Fruit fly (Drosophila melanogaster): ENCODE data around the gene yin.
A peak's percentile ranks its signal among the peaks of the same experiment; 100 is the strongest.

yin gene

DNA sequence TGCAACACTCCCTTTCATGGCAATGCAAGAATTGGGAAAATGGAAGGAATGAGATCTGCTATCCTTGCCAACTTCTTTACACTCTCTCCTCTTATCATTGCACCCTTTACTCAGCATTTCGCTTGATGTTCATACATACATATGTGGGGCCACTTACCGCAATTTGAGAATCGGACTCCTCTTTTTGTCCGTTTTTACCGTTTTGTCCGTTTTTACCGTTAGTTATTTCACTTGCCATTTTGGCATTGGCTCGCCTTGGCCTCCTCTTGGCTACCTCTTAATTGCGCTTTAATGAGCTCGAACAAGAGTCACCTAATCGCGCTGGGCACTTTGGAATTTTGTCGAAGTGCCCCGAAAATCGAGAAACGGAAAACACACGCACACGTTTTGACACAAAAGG, 4.0 kb downstream of the yin start:
- TF ChIP-seq CrebA (GFP tag; optimal IDR thresholded peaks at IDR 0.05; ENCODE audit: borderline replicate concordance) (no peak), dl (GFP tag; optimal IDR thresholded peaks at IDR 0.05; ENCODE audit: insufficient read depth in 1 of 2, partially characterized antibody in 2 of 2) (no peak), dsf (GFP tag; optimal IDR thresholded peaks at IDR 0.05; ENCODE audit: borderline replicate concordance) (no peak), Hnf4 (GFP tag; optimal IDR thresholded peaks at IDR 0.05) (no peak), CG32264 (GFP tag; optimal IDR thresholded peaks at IDR 0.05) (no peak), psq (GFP tag; optimal IDR thresholded peaks at IDR 0.05) (no peak)

DNA sequence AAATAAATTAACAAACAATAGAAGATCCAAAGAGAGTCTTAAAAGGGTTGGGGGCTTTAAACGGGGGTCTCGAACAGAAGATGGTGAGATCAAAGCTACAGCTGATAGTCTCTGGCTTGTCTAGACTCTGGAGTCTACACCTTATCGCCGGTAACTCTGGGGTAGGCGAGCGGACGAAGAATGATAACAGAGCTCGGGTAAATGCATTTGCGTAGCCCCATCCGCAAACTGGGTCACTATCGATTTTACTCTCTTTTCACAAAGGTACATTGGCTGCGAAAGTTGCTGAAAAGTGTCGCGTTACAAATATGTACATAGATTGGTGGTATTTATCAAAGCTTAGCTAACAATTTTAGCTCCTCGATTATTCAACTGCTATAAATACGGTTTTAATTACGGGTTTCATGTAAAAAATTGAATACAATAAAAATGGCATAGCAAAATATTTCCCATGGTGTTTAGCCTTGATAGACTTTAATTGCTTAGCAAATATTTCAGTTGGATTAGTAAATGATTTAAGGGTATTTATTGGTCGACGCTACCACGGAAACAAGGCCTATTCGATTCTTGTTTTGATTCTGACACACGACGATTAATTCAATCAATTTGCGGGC, 4.8 kb downstream of the yin start:
- TF ChIP-seq OdsH (GFP tag; optimal IDR thresholded peaks at IDR 0.05): no peak
- peak; percentile 4 for TF ChIP-seq h (GFP tag; optimal IDR thresholded peaks at IDR 0.05)
- TF ChIP-seq fru (GFP tag; optimal IDR thresholded peaks at IDR 0.05): peak; percentile 17
- no peak for TF ChIP-seq pan (optimal IDR thresholded peaks at IDR 0.05)

DNA sequence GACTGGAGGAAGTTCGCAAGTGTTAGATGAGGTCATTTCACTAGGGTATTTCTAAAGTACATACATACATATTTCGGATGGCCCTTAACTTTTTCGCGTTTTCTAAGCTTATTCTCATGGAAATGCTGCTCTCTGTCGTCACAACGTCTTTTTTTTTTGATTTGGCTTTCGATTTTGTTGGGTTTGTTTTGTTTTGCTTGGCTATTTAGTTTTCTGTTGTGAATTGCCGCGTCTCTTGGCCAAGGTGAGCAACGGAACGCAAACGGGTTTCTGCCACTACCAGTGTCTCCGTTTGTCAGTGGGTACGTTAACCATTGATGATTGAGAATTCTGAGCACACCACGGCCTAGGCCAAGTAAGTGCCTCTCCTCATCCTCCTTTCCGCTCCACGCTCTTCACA, 5.6 kb downstream of the yin start:
- TF ChIP-seq sv (GFP tag; optimal IDR thresholded peaks at IDR 0.05): no peak
- TF ChIP-seq Dif (GFP tag; optimal IDR thresholded peaks at IDR 0.05; ENCODE audit: partially characterized antibody): no peak
- TF ChIP-seq tai (GFP tag; optimal IDR thresholded peaks at IDR 0.05): no peak
- no peak for TF ChIP-seq ey (GFP tag; optimal IDR thresholded peaks at IDR 0.05)
- TF ChIP-seq GATAd (GFP tag; optimal IDR thresholded peaks at IDR 0.05): no peak
- TF ChIP-seq CG32264 (GFP tag; optimal IDR thresholded peaks at IDR 0.05): no peak
- TF ChIP-seq sage (GFP tag; optimal IDR thresholded peaks at IDR 0.05): no peak

DNA sequence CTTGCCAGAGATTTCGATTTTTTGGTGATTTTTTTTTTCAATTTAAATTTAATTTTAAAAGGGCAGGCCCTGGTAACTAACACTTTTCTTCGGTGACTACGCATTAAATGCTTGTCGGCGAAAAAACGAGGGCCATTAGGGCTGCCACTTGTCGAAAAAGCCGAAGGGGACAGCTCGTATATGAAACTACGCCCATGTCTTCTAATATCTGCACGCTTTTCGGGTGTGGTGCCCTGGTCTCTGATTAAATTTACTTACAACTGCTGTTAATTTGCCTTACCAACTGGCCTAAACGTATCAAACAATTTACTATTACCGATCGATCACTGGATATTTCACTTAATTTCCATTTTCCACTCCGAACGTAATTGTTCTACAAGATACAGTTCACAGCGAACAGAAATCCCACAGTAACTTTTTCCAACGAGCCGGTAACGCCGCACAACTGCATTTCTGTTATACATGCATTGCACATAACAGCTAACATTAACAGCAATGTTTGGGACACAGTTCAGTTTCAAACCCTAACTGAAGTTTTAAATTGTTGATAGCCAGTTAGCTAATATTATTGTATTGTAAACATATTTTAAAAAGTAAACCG, 9.3 kb downstream of the yin start:
- TF ChIP-seq Mio (GFP tag; optimal IDR thresholded peaks at IDR 0.05) (no peak), Dif (GFP tag; optimal IDR thresholded peaks at IDR 0.05; ENCODE audit: partially characterized antibody) (no peak), Myc (optimal IDR thresholded peaks at IDR 0.05) (peak; percentile 65), rgr (GFP tag; optimal IDR thresholded peaks at IDR 0.05) (peak; percentile 33), OdsH (GFP tag; optimal IDR thresholded peaks at IDR 0.05) (peak; percentile 17), psq (GFP tag; optimal IDR thresholded peaks at IDR 0.05) (no peak), h (GFP tag; optimal IDR thresholded peaks at IDR 0.05) (peak; percentile 43), Hnf4 (GFP tag; optimal IDR thresholded peaks at IDR 0.05) (peak; percentile 4), br (GFP tag; optimal IDR thresholded peaks at IDR 0.05) (peak; percentile 12), foxo (GFP tag; optimal IDR thresholded peaks at IDR 0.05) (peak in 1 of 2 experiments; percentile 43), Hr83 (GFP tag; optimal IDR thresholded peaks at IDR 0.05; ENCODE audit: poor library complexity, severe bottlenecking) (peak; percentile 12), ey (GFP tag; optimal IDR thresholded peaks at IDR 0.05) (peak; percentile 30)

DNA sequence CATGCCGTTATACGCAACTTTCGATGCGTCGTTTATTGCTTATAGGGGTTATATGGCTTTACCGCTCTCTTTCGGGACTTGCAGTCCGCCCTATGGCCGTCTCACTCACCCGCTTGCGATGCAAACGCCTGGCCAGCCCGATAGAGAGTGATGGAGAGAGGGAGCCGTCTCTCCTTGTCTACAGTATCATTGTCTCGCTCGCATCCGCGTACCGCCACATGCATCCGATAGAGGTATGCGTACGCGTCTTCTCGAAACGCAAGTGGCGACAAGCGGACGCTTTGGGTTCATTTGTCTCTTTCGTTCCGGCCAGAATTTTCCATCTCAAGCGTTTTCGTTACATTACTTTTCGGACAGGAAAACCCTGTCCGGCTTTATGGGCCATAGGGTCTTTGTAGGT, 10.6 kb downstream of the yin start:
- no peak for TF ChIP-seq CG32264 (GFP tag; optimal IDR thresholded peaks at IDR 0.05)
- no peak for TF ChIP-seq Sp1 (GFP tag; optimal IDR thresholded peaks at IDR 0.05)
- no peak for TF ChIP-seq jim (GFP tag; optimal IDR thresholded peaks at IDR 0.05)
- TF ChIP-seq Dif (GFP tag; optimal IDR thresholded peaks at IDR 0.05; ENCODE audit: partially characterized antibody): peak; percentile 23
- no peak for TF ChIP-seq Vsx2 (GFP tag; optimal IDR thresholded peaks at IDR 0.05; ENCODE audit: partially characterized antibody)
- TF ChIP-seq Rel (GFP tag; optimal IDR thresholded peaks at IDR 0.05): no peak
- no peak for TF ChIP-seq Rel (tag; optimal IDR thresholded peaks at IDR 0.05)
- no peak for TF ChIP-seq Jra (GFP tag; optimal IDR thresholded peaks at IDR 0.05)
- peak; percentile 42 for TF ChIP-seq Hr83 (GFP tag; optimal IDR thresholded peaks at IDR 0.05; ENCODE audit: poor library complexity, severe bottlenecking)
- no peak for TF ChIP-seq Dfd (GFP tag; optimal IDR thresholded peaks at IDR 0.05)

All from whole organism, wandering third instar larva.